Fruit fly (Drosophila melanogaster) whole organism, embryonic: Measurements from ENCODE around the gene CG9240.

Source experiments
- Bdp1 ChIP-seq: fragments of 200-800 bp; sonication (Bioruptor generic); optimal IDR thresholded peaks from 3 replicates; lab custom pipeline; 2016; ENCODE audit warnings: missing biosample characterization, missing genetic modification characterization
- BtbVII ChIP-seq: fragments of 200-800 bp; sonication (Bioruptor generic); optimal IDR thresholded peaks from 3 replicates; lab custom pipeline; 2017; ENCODE audit warnings: missing biosample characterization, mild to moderate bottlenecking, missing genetic modification characterization
- CG10321 ChIP-seq: fragments of 200-800 bp; sonication (Bioruptor generic); IDR thresholded peaks from 2 replicates; pipeline ENCODE4 v1.3.6; 2022; ENCODE audit warnings: missing biosample characterization, missing genetic modification characterization
- CG10462 ChIP-seq: fragments of 200-800 bp; sonication (Bioruptor generic); optimal IDR thresholded peaks from 2 replicates; lab custom pipeline; 2016; ENCODE audit warnings: missing biosample characterization, missing genetic modification characterization
- CG10959 ChIP-seq: fragments of 200-800 bp; sonication (Bioruptor generic); IDR thresholded peaks from 2 replicates; pipeline ENCODE4 v1.3.6; 2022; ENCODE audit warnings: missing biosample characterization, missing genetic modification characterization
- CG10979 ChIP-seq: fragments of 200-800 bp; sonication (Bioruptor generic); optimal IDR thresholded peaks from 2 replicates; lab custom pipeline; 2018; ENCODE audit warnings: missing biosample characterization, mild to moderate bottlenecking, missing genetic modification characterization, moderate library complexity
- CG11560 ChIP-seq: fragments of 200-800 bp; sonication (Bioruptor generic); IDR thresholded peaks from 3 replicates; pipeline ENCODE4 v1.3.6; 2022; ENCODE audit warnings: missing biosample characterization, missing genetic modification characterization
- CG12071 ChIP-seq: fragments of 200-800 bp; sonication (Bioruptor generic); optimal IDR thresholded peaks from 3 replicates; lab custom pipeline; 2018; ENCODE audit warnings: missing biosample characterization, mild to moderate bottlenecking, missing genetic modification characterization
- CG12769 ChIP-seq: fragments of 200-800 bp; sonication (Bioruptor generic); optimal IDR thresholded peaks from 2 replicates; lab custom pipeline; 2019; ENCODE audit warnings: missing biosample characterization, mild to moderate bottlenecking, missing genetic modification characterization, moderate library complexity
- CG13287 ChIP-seq: fragments of 200-800 bp; sonication (Bioruptor generic); IDR thresholded peaks from 2 replicates; pipeline ENCODE4 v1.3.6; 2022; ENCODE audit warnings: missing biosample characterization, missing genetic modification characterization; ENCODE audit not compliant: partially characterized antibody
- CG14441 ChIP-seq: fragments of 200-800 bp; sonication (Bioruptor generic); IDR thresholded peaks from 2 replicates; pipeline ENCODE4 v1.3.6; 2022; ENCODE audit warnings: missing biosample characterization, missing genetic modification characterization
- CG15011 ChIP-seq: fragments of 200-800 bp; sonication (Bioruptor generic); optimal IDR thresholded peaks from 3 replicates; lab custom pipeline; 2018; ENCODE audit warnings: missing biosample characterization, mild to moderate bottlenecking, missing genetic modification characterization
- CG1529 ChIP-seq: fragments of 200-800 bp; sonication (Bioruptor generic); optimal IDR thresholded peaks from 3 replicates; lab custom pipeline; 2018; ENCODE audit warnings: missing biosample characterization, missing genetic modification characterization
- CG16863 ChIP-seq: fragments of 200-800 bp; sonication (Bioruptor generic); optimal IDR thresholded peaks from 3 replicates; lab custom pipeline; 2016; ENCODE audit warnings: missing biosample characterization, missing genetic modification characterization
- CG1792 ChIP-seq: fragments of 200-800 bp; sonication (Bioruptor generic); optimal IDR thresholded peaks from 2 replicates; lab custom pipeline; 2016; ENCODE audit warnings: missing biosample characterization, missing genetic modification characterization
- CG2116 ChIP-seq: fragments of 200-800 bp; sonication (Bioruptor generic); optimal IDR thresholded peaks from 3 replicates; lab custom pipeline; 2018; ENCODE audit warnings: missing biosample characterization, mild to moderate bottlenecking, missing genetic modification characterization
- CG2202 ChIP-seq: fragments of 200-800 bp; sonication (Bioruptor generic); optimal IDR thresholded peaks from 2 replicates; lab custom pipeline; 2018; ENCODE audit warnings: missing biosample characterization, mild to moderate bottlenecking, missing genetic modification characterization
- CG2889 ChIP-seq: fragments of 200-800 bp; sonication (Bioruptor generic); IDR thresholded peaks from 3 replicates; pipeline ENCODE4 v1.3.6; 2022; ENCODE audit warnings: missing biosample characterization, missing genetic modification characterization
- CG3281 ChIP-seq: fragments of 200-800 bp; sonication (Bioruptor generic); optimal IDR thresholded peaks from 3 replicates; lab custom pipeline; 2017; ENCODE audit warnings: missing biosample characterization, mild to moderate bottlenecking, missing genetic modification characterization
- CG3838 ChIP-seq: fragments of 200-800 bp; sonication (Bioruptor generic); optimal IDR thresholded peaks from 3 replicates; lab custom pipeline; 2016; ENCODE audit warnings: missing biosample characterization, missing genetic modification characterization
- CG42726 ChIP-seq: fragments of 200-800 bp; sonication (Bioruptor generic); IDR thresholded peaks from 2 replicates; pipeline ENCODE4 v1.3.6; 2022; ENCODE audit warnings: missing biosample characterization, missing genetic modification characterization; ENCODE audit not compliant: partially characterized antibody
- CG43689 ChIP-seq: fragments of 200-800 bp; sonication (Bioruptor generic); IDR thresholded peaks from 2 replicates; pipeline ENCODE4 v1.3.6; 2022; ENCODE audit warnings: missing biosample characterization, missing genetic modification characterization
- CG4404 ChIP-seq: fragments of 200-800 bp; sonication (Bioruptor generic); IDR thresholded peaks from 2 replicates; pipeline ENCODE4 v1.3.6; 2022; ENCODE audit warnings: missing biosample characterization, missing genetic modification characterization
- CG6791 ChIP-seq: fragments of 200-800 bp; sonication (Bioruptor generic); IDR thresholded peaks from 3 replicates; pipeline ENCODE4 v1.3.6; 2022; ENCODE audit warnings: missing biosample characterization, missing genetic modification characterization; ENCODE audit not compliant: partially characterized antibody
- Deaf1 ChIP-seq: fragments of 200-800 bp; optimal IDR thresholded peaks from 3 replicates; lab custom pipeline; 2019; ENCODE audit warnings: missing biosample characterization, mild to moderate bottlenecking, missing genetic modification characterization, moderate library complexity
- H15 ChIP-seq: fragments of 200-800 bp; sonication (Bioruptor generic); IDR thresholded peaks from 3 replicates; pipeline ENCODE4 v1.3.6; 2022; ENCODE audit warnings: missing biosample characterization, missing genetic modification characterization
- HLH54F ChIP-seq: fragments of 200-800 bp; sonication (Bioruptor generic); optimal IDR thresholded peaks from 3 replicates; lab custom pipeline; 2016; ENCODE audit warnings: missing biosample characterization, missing genetic modification characterization
- Jarid2 ChIP-seq: fragments of 200-800 bp; sonication (Bioruptor generic); optimal IDR thresholded peaks from 3 replicates; lab custom pipeline; 2017; ENCODE audit warnings: mild to moderate bottlenecking, missing biosample characterization, missing genetic modification reagents, missing genetic modification characterization
- Lpt ChIP-seq: fragments of >200 bp; optimal IDR thresholded peaks from 2 replicates; lab custom pipeline; 2018; ENCODE audit warnings: missing biosample characterization, missing genetic modification characterization
- Mrtf ChIP-seq: fragments of 200-800 bp; sonication (Bioruptor generic); IDR thresholded peaks from 3 replicates; pipeline ENCODE4 v1.3.6; 2022; ENCODE audit warnings: missing biosample characterization, missing genetic modification characterization
- Myb ChIP-seq: fragments of 200-800 bp; sonication (Bioruptor generic); optimal IDR thresholded peaks from 2 replicates; lab custom pipeline; 2016; ENCODE audit warnings: missing biosample characterization, missing genetic modification characterization
- Ravus ChIP-seq: fragments of 200-800 bp; sonication (Bioruptor generic); IDR thresholded peaks from 2 replicates; pipeline ENCODE4 v1.3.6; 2022; ENCODE audit warnings: missing biosample characterization, missing genetic modification characterization
- Usf ChIP-seq: fragments of 200-800 bp; sonication (Bioruptor generic); optimal IDR thresholded peaks from 2 replicates; lab custom pipeline; 2017; ENCODE audit warnings: missing genotype, missing biosample characterization, missing genetic modification characterization
- Vsx1 ChIP-seq: fragments of 200-800 bp; sonication (Bioruptor generic); optimal IDR thresholded peaks from 2 replicates; lab custom pipeline; 2017; ENCODE audit warnings: missing biosample characterization, mild to moderate bottlenecking, missing genetic modification characterization, missing genetic modification reagents
- Xbp1 ChIP-seq: fragments of 200-800 bp; sonication (Bioruptor generic); optimal IDR thresholded peaks from 3 replicates; lab custom pipeline; 2016; ENCODE audit warnings: missing biosample characterization, mild to moderate bottlenecking, missing genetic modification characterization
- chinmo ChIP-seq: fragments of 200-800 bp; sonication (Bioruptor generic); IDR thresholded peaks from 4 replicates; pipeline ENCODE4 v1.3.6; 2022; ENCODE audit warnings: missing biosample characterization, missing genetic modification characterization; ENCODE audit not compliant: partially characterized antibody
- dpn ChIP-seq, 2 experiments: fragments of 200-800 bp; sonication (Bioruptor generic); optimal IDR thresholded peaks; 3 replicates each; lab custom pipeline; 2016; ENCODE audit warnings: missing biosample characterization in 2 of 2, missing genetic modification characterization in 2 of 2
- ems ChIP-seq: fragments of 200-800 bp; sonication (Bioruptor generic); optimal IDR thresholded peaks from 3 replicates; lab custom pipeline; 2016; ENCODE audit warnings: missing biosample characterization, missing genetic modification characterization
- fd102C ChIP-seq: fragments of 200-800 bp; sonication (Bioruptor generic); optimal IDR thresholded peaks from 2 replicates; lab custom pipeline; 2018; ENCODE audit warnings: missing biosample characterization, mild to moderate bottlenecking, missing genetic modification characterization, moderate library complexity
- gem ChIP-seq: fragments of 200-800 bp; sonication (Bioruptor generic); optimal IDR thresholded peaks from 2 replicates; lab custom pipeline; 2019; ENCODE audit warnings: missing biosample characterization, mild to moderate bottlenecking, missing genetic modification characterization, moderate library complexity
- ind ChIP-seq: fragments of 200-800 bp; sonication (Bioruptor generic); optimal IDR thresholded peaks from 3 replicates; lab custom pipeline; 2016; ENCODE audit warnings: missing biosample characterization, missing genetic modification characterization
- kni ChIP-seq: fragments of 200-800 bp; sonication (Bioruptor generic); optimal IDR thresholded peaks from 3 replicates; lab custom pipeline; 2017; ENCODE audit warnings: mild to moderate bottlenecking, missing biosample characterization, missing genetic modification reagents, missing genetic modification characterization
- lola ChIP-seq, 3 experiments: fragments of >200 bp in 2 of 3; fragments of 200-800 bp in 1 of 3; sonication (Bioruptor generic) in 1 of 3; optimal IDR thresholded peaks; 2 replicates each; lab custom pipeline; 2017 to 2019; ENCODE audit warnings: missing biosample characterization in 3 of 3, missing genetic modification characterization in 3 of 3, mild to moderate bottlenecking in 1 of 3, moderate library complexity in 1 of 3
- mirr ChIP-seq: fragments of 200-800 bp; sonication (Bioruptor generic); optimal IDR thresholded peaks from 3 replicates; lab custom pipeline; 2018; ENCODE audit warnings: missing biosample characterization, mild to moderate bottlenecking, missing genetic modification characterization
- sd ChIP-seq: fragments of 200-800 bp; sonication (Bioruptor generic); optimal IDR thresholded peaks from 3 replicates; lab custom pipeline; 2018; ENCODE audit warnings: missing biosample characterization, mild to moderate bottlenecking, missing genetic modification characterization, moderate library complexity
- sna ChIP-seq: fragments of 200-800 bp; sonication (Bioruptor generic); IDR thresholded peaks from 2 replicates; pipeline ENCODE4 v1.3.6; 2022; ENCODE audit warnings: missing biosample characterization, missing genetic modification characterization; ENCODE audit not compliant: partially characterized antibody
- tap ChIP-seq: fragments of 200-800 bp; optimal IDR thresholded peaks from 3 replicates; lab custom pipeline; 2019; ENCODE audit warnings: missing biosample characterization, mild to moderate bottlenecking, missing genetic modification characterization, moderate library complexity
- tin ChIP-seq: fragments of 200-800 bp; sonication (Bioruptor generic); optimal IDR thresholded peaks from 3 replicates; lab custom pipeline; 2016; ENCODE audit warnings: missing biosample characterization, missing genetic modification characterization
- tll ChIP-seq, 2 experiments: fragments of 200-800 bp in 1 of 2; fragments of >200 bp in 1 of 2; sonication (Bioruptor generic) in 1 of 2; optimal IDR thresholded peaks; 2 replicates each; lab custom pipeline; 2017 to 2019; ENCODE audit warnings: missing biosample characterization in 2 of 2, missing genetic modification characterization in 2 of 2, mild to moderate bottlenecking in 1 of 2, moderate library complexity in 1 of 2
- zfh1 ChIP-seq: fragments of 200-800 bp; sonication (Bioruptor generic); IDR thresholded peaks from 3 replicates; pipeline ENCODE4 v1.3.6; 2022; ENCODE audit warnings: missing biosample characterization, missing genetic modification characterization

The CG9240 gene

dm6 chrX:15733995-15734394 is 32.9 kb upstream of the CG9240 start, which contains the start of the genes CG12379 and MagR (continued):
- TF ChIP-seq fd102C (GFP tag; lab: Kevin White, UChicago): no peak
- TF ChIP-seq CG10979 (tag; lab: Kevin White, UChicago): peak; percentile 30
- no peak for TF ChIP-seq CG15011
- TF ChIP-seq CG4404 (GFP tag; lab: Robert Waterston, UW): peak; percentile 55; the same call in 1 of the 2 replicates
- peak; percentile 75 for TF ChIP-seq Myb
- no peak for TF ChIP-seq Vsx1 (GFP tag; lab: Kevin White, UChicago)
- peak; percentile 45 for TF ChIP-seq CG16863 (GFP tag; lab: Kevin White, UChicago)
- TF ChIP-seq CG11560: peak; percentile 59; the same call in 1 of the 3 replicates
- no peak for TF ChIP-seq CG43689
- TF ChIP-seq Xbp1: peak; percentile 56
- TF ChIP-seq Deaf1 (tag; lab: Kevin White, UChicago): peak; percentile 30
- no peak for TF ChIP-seq CG10321 (GFP tag; lab: Robert Waterston, UW)
- no peak for TF ChIP-seq CG1529
- peak; percentile 62; the same call in 1 of the 2 replicates for TF ChIP-seq CG42726 (GFP tag; lab: Robert Waterston, UW)
- TF ChIP-seq dpn (GFP tag; optimal IDR thresholded peaks at IDR 0.05; lab: Kevin White, UChicago): peak; percentile 53 to 71
- TF ChIP-seq ems (GFP tag; lab: Kevin White, UChicago): peak; percentile 39
- no peak for TF ChIP-seq CG2889 (GFP tag; lab: Robert Waterston, UW)
- no peak for TF ChIP-seq CG12769
- no peak for TF ChIP-seq CG10462 (GFP tag; lab: Kevin White, UChicago)
- TF ChIP-seq sna (GFP tag; lab: Robert Waterston, UW): peak; percentile 66; the same call in 1 of the 2 replicates
- TF ChIP-seq CG2202 (tag; lab: Kevin White, UChicago): no peak
- TF ChIP-seq lola (GFP tag; optimal IDR thresholded peaks at IDR 0.05; lab: Kevin White, UChicago): peak in 1 of 3 experiments; percentile 53
- peak; percentile 78 for TF ChIP-seq CG13287 (GFP tag; lab: Robert Waterston, UW)
- peak; percentile 79 for TF ChIP-seq CG2116 (GFP tag; lab: Kevin White, UChicago)
- 0 out of 4 replicates have a peak, but pooled peaks have one; percentile 67 for TF ChIP-seq chinmo
- no peak for TF ChIP-seq tap (tag; lab: Kevin White, UChicago)
- TF ChIP-seq gem: no peak
- peak; percentile 61 for TF ChIP-seq tin
- TF ChIP-seq HLH54F (GFP tag; lab: Kevin White, UChicago): peak; percentile 63
- TF ChIP-seq zfh1 (GFP tag; lab: Robert Waterston, UW): 0 out of 3 replicates have a peak, but pooled peaks have one; percentile 6
- no peak; the same call in 2 of the 3 replicates for TF ChIP-seq H15
- TF ChIP-seq ind (GFP tag; lab: Kevin White, UChicago): peak; percentile 62
- no peak for TF ChIP-seq CG14441 (GFP tag; lab: Robert Waterston, UW)
- TF ChIP-seq Usf (GFP tag; lab: Kevin White, UChicago): peak; percentile 22
- no peak for TF ChIP-seq Jarid2
- peak; percentile 19 for TF ChIP-seq BtbVII (GFP tag; lab: Kevin White, UChicago)
- TF ChIP-seq tll (GFP tag; optimal IDR thresholded peaks at IDR 0.05; lab: Kevin White, UChicago): peak in 1 of 2 experiments; percentile 83
- TF ChIP-seq mirr: peak; percentile 24
- no peak for TF ChIP-seq CG3838 (GFP tag; lab: Kevin White, UChicago)
- no peak for TF ChIP-seq Ravus (GFP tag; lab: Robert Waterston, UW)
- TF ChIP-seq CG1792 (GFP tag; lab: Kevin White, UChicago): no peak
- no peak for TF ChIP-seq CG12071
- no peak for TF ChIP-seq sd (tag; lab: Kevin White, UChicago)
- no peak for TF ChIP-seq CG3281
- TF ChIP-seq CG10959 (GFP tag; lab: Robert Waterston, UW): no peak
- peak; percentile 43 for TF ChIP-seq kni (GFP tag; lab: Kevin White, UChicago)
- peak; percentile 42 for TF ChIP-seq Bdp1
- no peak for TF ChIP-seq Lpt
- TF ChIP-seq Mrtf (GFP tag; lab: Robert Waterston, UW): no peak
- peak; percentile 67; the same call in 2 of the 3 replicates for TF ChIP-seq CG6791 (GFP tag; lab: Robert Waterston, UW)
